Worm (Caenorhabditis elegans): ENCODE measurements around the gene srg-9.

Gene srg-9

DNA sequence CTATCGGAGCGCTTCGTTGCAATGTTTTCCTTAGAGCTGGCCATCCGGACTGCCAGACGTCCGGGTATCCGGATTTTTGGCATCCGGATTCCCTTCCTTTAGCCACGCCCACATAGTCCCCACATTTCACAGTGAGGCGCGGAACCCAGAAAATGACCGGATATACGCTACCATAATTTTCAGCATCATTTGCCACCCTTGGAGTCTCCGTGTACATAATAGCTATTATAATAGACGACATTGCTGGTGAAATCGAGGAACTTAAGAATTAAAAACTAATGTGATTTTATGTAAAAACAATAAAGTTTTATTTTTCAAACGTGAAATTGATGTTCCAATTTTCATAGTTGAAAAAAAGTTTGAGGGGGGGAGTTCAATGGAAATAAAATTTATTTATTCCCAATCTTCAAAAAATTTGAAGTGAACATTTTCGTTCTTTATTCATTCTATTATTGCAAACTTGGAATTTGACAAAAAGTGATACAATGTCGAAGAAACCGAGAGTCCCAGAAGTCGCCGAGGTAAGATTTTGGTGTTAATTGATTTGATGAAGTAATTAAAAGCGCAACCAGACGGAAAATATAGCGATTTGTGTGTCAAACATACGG is 46.3 kb downstream of the srg-9 start (continued):
- TF ChIP-seq attf-5 (GFP tag; optimal IDR thresholded peaks at IDR 0.05): no peak
- TF ChIP-seq repo-1 (tag; optimal IDR thresholded peaks at IDR 0.05): peak; percentile 21
- peak; percentile 62 for TF ChIP-seq lsl-1 (GFP tag; optimal IDR thresholded peaks at IDR 0.05)
- TF ChIP-seq hlh-12 (tag; optimal IDR thresholded peaks at IDR 0.05): no peak
- TF ChIP-seq tlf-1 (GFP tag; optimal IDR thresholded peaks at IDR 0.05): peak; percentile 34
- peak; percentile 80 for TF ChIP-seq D2030.7 (GFP tag; IDR thresholded peaks at IDR 0.05)
- no peak for TF ChIP-seq attf-3 (GFP tag; conservative IDR thresholded peaks at IDR 0.05)
- no peak for TF ChIP-seq ztf-6 (GFP tag; IDR thresholded peaks at IDR 0.05)
- peak; percentile 85 for TF ChIP-seq hrde-1 (tag; optimal IDR thresholded peaks at IDR 0.05; ENCODE audit: borderline replicate concordance)
- TF ChIP-seq Y53G8AR.9 (GFP tag; conservative IDR thresholded peaks at IDR 0.05): no peak; the same call in 1 of the 2 replicates
- no peak; the same call in 1 of the 2 replicates for TF ChIP-seq dox-1 (GFP tag; IDR thresholded peaks at IDR 0.05)
- no peak for TF ChIP-seq B0035.1 (tag; optimal IDR thresholded peaks at IDR 0.05)
- no peak for TF ChIP-seq K12H6.12 (tag; optimal IDR thresholded peaks at IDR 0.05)
- TF ChIP-seq lin-54 (GFP tag; optimal IDR thresholded peaks at IDR 0.05): peak; percentile 12
- TF ChIP-seq somi-1 (GFP tag; optimal IDR thresholded peaks at IDR 0.05): no peak
- peak; percentile 97 for TF ChIP-seq snpc-1.1 (tag; optimal IDR thresholded peaks at IDR 0.05; ENCODE audit: insufficient read depth)
- no peak for TF ChIP-seq nhr-120 (GFP tag; IDR thresholded peaks at IDR 0.05)
- no peak for TF ChIP-seq sptf-2 (GFP tag; optimal IDR thresholded peaks at IDR 0.05)
- no peak for TF ChIP-seq egl-18 (GFP tag; IDR thresholded peaks at IDR 0.05)
- TF ChIP-seq Y79H2A.3 (GFP tag; conservative IDR thresholded peaks at IDR 0.05): no peak
- TF ChIP-seq ceh-40 (GFP tag; IDR thresholded peaks at IDR 0.05): no peak
- TF ChIP-seq tbx-9 (tag; optimal IDR thresholded peaks at IDR 0.05; ENCODE audit: borderline replicate concordance): no peak
- TF ChIP-seq madf-10 (tag; optimal IDR thresholded peaks at IDR 0.05): no peak
- TF ChIP-seq dpff-1 (tag; optimal IDR thresholded peaks at IDR 0.05): no peak
- peak; percentile 67 for TF ChIP-seq ztf-18 (tag; optimal IDR thresholded peaks at IDR 0.05)
- TF ChIP-seq nhr-80 (tag; optimal IDR thresholded peaks at IDR 0.05): no peak
- 0 out of 2 replicates have a peak, but pooled peaks have one; percentile 42 for TF ChIP-seq ekl-4 (GFP tag; IDR thresholded peaks at IDR 0.05)
- TF ChIP-seq chd-7 (tag; optimal IDR thresholded peaks at IDR 0.05): peak; percentile 32
- 0 out of 2 replicates have a peak, but pooled peaks have one; percentile 40 for TF ChIP-seq rcor-1 (GFP tag; IDR thresholded peaks at IDR 0.05)
- TF ChIP-seq hsf-1 (GFP tag; IDR thresholded peaks at IDR 0.05): no peak
- no peak for TF ChIP-seq T07F8.4 (tag; optimal IDR thresholded peaks at IDR 0.05)
- TF ChIP-seq F33H1.4 (GFP tag; IDR thresholded peaks at IDR 0.05): peak; percentile 35; the same call in 1 of the 2 replicates
- peak; percentile 73 for TF ChIP-seq him-1 (tag; optimal IDR thresholded peaks at IDR 0.05)
- no peak for TF ChIP-seq nfyb-1 (GFP tag; IDR thresholded peaks at IDR 0.05)
- no peak for TF ChIP-seq ccch-3 (GFP tag; optimal IDR thresholded peaks at IDR 0.05)
- no peak for TF ChIP-seq efl-1 (GFP tag; optimal IDR thresholded peaks at IDR 0.05)
- TF ChIP-seq aptf-2 (GFP tag; conservative IDR thresholded peaks at IDR 0.05): no peak
- TF ChIP-seq F52B5.7 (tag; optimal IDR thresholded peaks at IDR 0.05): no peak
- TF ChIP-seq K11D2.4 (GFP tag; IDR thresholded peaks at IDR 0.05): no peak
- no peak for TF ChIP-seq mxl-1 (tag; optimal IDR thresholded peaks at IDR 0.05)
- no peak for TF ChIP-seq ceh-58 (GFP tag; IDR thresholded peaks at IDR 0.05)
- TF ChIP-seq lsy-27 (tag; optimal IDR thresholded peaks at IDR 0.05; ENCODE audit: borderline replicate concordance, insufficient read depth): no peak
- no peak for TF ChIP-seq ceh-27 (GFP tag; optimal IDR thresholded peaks at IDR 0.05)
- TF ChIP-seq Y53F4B.3 (GFP tag; IDR thresholded peaks at IDR 0.05): no peak
- TF ChIP-seq dpl-1 (GFP tag; optimal IDR thresholded peaks at IDR 0.05): no peak
- no peak for TF ChIP-seq hlh-26 (GFP tag; conservative IDR thresholded peaks at IDR 0.05)
- peak; percentile 83 for TF ChIP-seq F49E8.2 (tag; optimal IDR thresholded peaks at IDR 0.05; ENCODE audit: insufficient read depth)
- TF ChIP-seq madf-8 (GFP tag; conservative IDR thresholded peaks at IDR 0.05): no peak
